Fruit fly (Drosophila melanogaster): Measurements from ENCODE around the gene bigmax.
A peak's percentile ranks its signal among the peaks of the same experiment; 100 is the strongest.

DNA sequence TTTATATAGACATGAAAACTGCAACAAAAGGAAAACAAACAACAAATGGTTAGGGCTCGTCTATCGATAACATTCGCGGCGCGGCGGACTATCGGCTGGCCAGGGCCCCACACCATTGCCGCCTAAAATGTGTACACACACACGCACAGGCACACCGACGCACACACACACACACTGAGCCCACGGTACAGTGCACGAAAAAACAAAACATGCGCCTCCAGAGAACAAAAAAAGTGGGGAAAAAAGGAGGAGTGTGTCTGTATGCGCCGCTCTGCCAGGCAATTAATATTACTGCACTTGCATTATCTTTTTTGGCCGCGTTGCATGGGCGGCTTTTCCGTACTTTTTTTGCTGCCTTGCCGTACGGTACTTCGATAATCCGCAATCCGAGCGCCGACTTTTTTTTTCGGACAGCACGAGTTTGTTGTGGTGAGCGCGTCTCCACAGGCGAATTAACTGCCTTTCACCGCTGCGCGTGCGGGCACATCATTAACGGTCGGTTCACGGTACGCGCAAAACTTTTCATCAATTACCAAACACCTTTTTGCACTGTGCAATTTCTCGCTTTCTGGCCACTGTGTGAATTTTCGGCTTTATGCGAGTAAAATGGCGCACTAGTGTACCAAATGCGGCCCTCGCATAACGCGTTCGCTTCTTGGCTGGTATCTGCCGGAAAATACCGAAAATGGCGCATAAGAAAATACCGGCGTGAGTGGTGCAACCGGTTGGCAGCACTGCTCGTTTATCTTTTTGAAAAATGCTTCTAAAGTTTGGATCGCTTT lies 24.7 kb downstream of the bigmax start, which contains the start of gene woc:
- TF ChIP-seq CG32264 (GFP tag; optimal IDR thresholded peaks at IDR 0.05) (no peak), brk (GFP tag; optimal IDR thresholded peaks at IDR 0.05) (no peak), HLH106 (tag; optimal IDR thresholded peaks at IDR 0.05) (no peak), h (GFP tag; optimal IDR thresholded peaks at IDR 0.05) (peak; percentile 80), CG9705 (GFP tag; optimal IDR thresholded peaks at IDR 0.05) (no peak), sage (GFP tag; optimal IDR thresholded peaks at IDR 0.05) (no peak), lola (GFP tag; optimal IDR thresholded peaks at IDR 0.05) (no peak)
